Fruit fly (Drosophila melanogaster) whole organism, embryonic: Measurements from ENCODE around the gene Pdhb.
A peak's percentile ranks its signal among the peaks of the same experiment; 100 is the strongest.

ENCODE experiments used
- CG11085 ChIP-seq: fragments of 200-800 bp; sonication (Bioruptor generic); IDR thresholded peaks from 2 replicates; pipeline ENCODE4 v1.3.6; 2022; ENCODE audit warnings: missing biosample characterization, missing genetic modification characterization
- CG11504 ChIP-seq: fragments of 200-800 bp; sonication (Bioruptor generic); optimal IDR thresholded peaks from 3 replicates; lab custom pipeline; 2019; ENCODE audit warnings: missing biosample characterization, mild to moderate bottlenecking, missing genetic modification characterization, moderate library complexity
- CG11696 ChIP-seq: fragments of 200-800 bp; sonication (Bioruptor generic); IDR thresholded peaks from 2 replicates; pipeline ENCODE4 v1.3.6; 2022; ENCODE audit warnings: missing biosample characterization, missing genetic modification characterization
- CG11723 ChIP-seq: fragments of 200-800 bp; sonication (Bioruptor generic); optimal IDR thresholded peaks from 2 replicates; lab custom pipeline; 2017; ENCODE audit warnings: missing biosample characterization, mild to moderate bottlenecking, missing genetic modification characterization
- CG18599 ChIP-seq: fragments of 200-800 bp; sonication (Bioruptor generic); optimal IDR thresholded peaks from 3 replicates; lab custom pipeline; 2017; ENCODE audit warnings: missing biosample characterization, missing genetic modification characterization, mild to moderate bottlenecking, moderate library complexity, missing genetic modification reagents
- CG34376 ChIP-seq: fragments of 200-800 bp; sonication (Bioruptor generic); optimal IDR thresholded peaks from 2 replicates; lab custom pipeline; 2018; ENCODE audit warnings: missing biosample characterization, mild to moderate bottlenecking, missing genetic modification characterization
- CG4730 ChIP-seq: fragments of 200-800 bp; sonication (Bioruptor generic); IDR thresholded peaks from 2 replicates; pipeline ENCODE4 v1.3.6; 2022; ENCODE audit warnings: missing biosample characterization, missing genetic modification characterization
- GATAe ChIP-seq: fragments of 200-800 bp; sonication (Bioruptor generic); conservative IDR thresholded peaks from 2 replicates; pipeline ENCODE4 v1.3.6; 2022; ENCODE audit warnings: missing biosample characterization, missing genetic modification characterization
- Hr78 ChIP-seq, 2 experiments: fragments of 200-800 bp in 1 of 2; fragments of >200 bp in 1 of 2; sonication (Bioruptor generic) in 1 of 2; optimal IDR thresholded peaks; 2 replicates each; lab custom pipeline; 2017 to 2019; ENCODE audit warnings: missing biosample characterization in 2 of 2, missing genetic modification characterization in 2 of 2, mild to moderate bottlenecking in 1 of 2, moderate library complexity in 1 of 2
- Nf-YC ChIP-seq: fragments of 200-800 bp; optimal IDR thresholded peaks from 3 replicates; lab custom pipeline; 2019; ENCODE audit warnings: missing biosample characterization, mild to moderate bottlenecking, missing genetic modification characterization, moderate library complexity
- Sin3A ChIP-seq: fragments of >200 bp; optimal IDR thresholded peaks from 2 replicates; lab custom pipeline; 2018
- chinmo ChIP-seq: fragments of 200-800 bp; sonication (Bioruptor generic); IDR thresholded peaks from 4 replicates; pipeline ENCODE4 v1.3.6; 2022; ENCODE audit warnings: missing biosample characterization, missing genetic modification characterization; ENCODE audit not compliant: partially characterized antibody
- cwo ChIP-seq: fragments of 200-800 bp; sonication (Bioruptor generic); optimal IDR thresholded peaks from 3 replicates; lab custom pipeline; 2017; ENCODE audit warnings: missing biosample characterization, missing genetic modification characterization, mild to moderate bottlenecking, moderate library complexity, missing genetic modification reagents
- ewg ChIP-seq: fragments of 200-800 bp; sonication (Bioruptor generic); optimal IDR thresholded peaks from 3 replicates; lab custom pipeline; 2017; ENCODE audit warnings: mild to moderate bottlenecking, missing biosample characterization, missing genetic modification reagents, missing genetic modification characterization
- exex ChIP-seq: fragments of 200-800 bp; sonication (Bioruptor generic); optimal IDR thresholded peaks from 4 replicates; lab custom pipeline; 2018; ENCODE audit warnings: missing biosample characterization, mild to moderate bottlenecking, missing genetic modification characterization, moderate library complexity
- grn ChIP-seq: fragments of 200-800 bp; sonication (Bioruptor generic); optimal IDR thresholded peaks from 3 replicates; lab custom pipeline; 2017; ENCODE audit warnings: missing biosample characterization, missing genetic modification characterization
- lab ChIP-seq: fragments of 200-800 bp; sonication (Bioruptor generic); optimal IDR thresholded peaks from 3 replicates; lab custom pipeline; 2017; ENCODE audit warnings: missing biosample characterization, missing genetic modification characterization, mild to moderate bottlenecking, moderate library complexity, missing genetic modification reagents
- mirr ChIP-seq: fragments of 200-800 bp; sonication (Bioruptor generic); optimal IDR thresholded peaks from 3 replicates; lab custom pipeline; 2018; ENCODE audit warnings: missing biosample characterization, mild to moderate bottlenecking, missing genetic modification characterization
- nom ChIP-seq: fragments of 200-800 bp; sonication (Bioruptor generic); optimal IDR thresholded peaks from 2 replicates; lab custom pipeline; 2017; ENCODE audit warnings: missing biosample characterization, missing genetic modification characterization, mild to moderate bottlenecking, moderate library complexity, missing genetic modification reagents
- pan ChIP-seq, 4 experiments: fragments of >200 bp in 3 of 4; fragments of 200-800 bp in 1 of 4; sonication (Bioruptor generic) in 1 of 4; optimal IDR thresholded peaks in 3 of 4; IDR thresholded peaks in 1 of 4; 2 replicates each; pipeline versions ENCODE4 v1.3.6 to Lab custom; 2017 to 2022; ENCODE audit warnings: missing biosample characterization in 2 of 4, missing genetic modification characterization in 2 of 4, mixed read lengths in 1 of 4
- psq ChIP-seq: fragments of 200-800 bp; sonication (Bioruptor generic); optimal IDR thresholded peaks from 2 replicates; lab custom pipeline; 2017; ENCODE audit warnings: missing biosample characterization, missing genetic modification characterization
- sd ChIP-seq: fragments of 200-800 bp; sonication (Bioruptor generic); optimal IDR thresholded peaks from 3 replicates; lab custom pipeline; 2018; ENCODE audit warnings: missing biosample characterization, mild to moderate bottlenecking, missing genetic modification characterization, moderate library complexity
- sens ChIP-seq: fragments of 200-800 bp; sonication (Bioruptor generic); peaks from one replicate; lab custom pipeline; 2016; ENCODE audit warnings: missing biosample characterization, missing genetic modification characterization
- sima ChIP-seq: fragments of 200-800 bp; sonication (Bioruptor generic); optimal IDR thresholded peaks from 2 replicates; lab custom pipeline; 2016; ENCODE audit warnings: missing biosample characterization, missing genetic modification characterization
- sug ChIP-seq: fragments of 200-800 bp; optimal IDR thresholded peaks from 2 replicates; lab custom pipeline; 2019; ENCODE audit warnings: missing biosample characterization, mild to moderate bottlenecking, missing genetic modification characterization, moderate library complexity
- tap ChIP-seq: fragments of 200-800 bp; optimal IDR thresholded peaks from 3 replicates; lab custom pipeline; 2019; ENCODE audit warnings: missing biosample characterization, mild to moderate bottlenecking, missing genetic modification characterization, moderate library complexity
- vvl ChIP-seq: fragments of 200-800 bp; sonication (Bioruptor generic); IDR thresholded peaks from 2 replicates; pipeline ENCODE4 v1.3.6; 2022; ENCODE audit warnings: missing biosample characterization, missing genetic modification characterization
- zen2 ChIP-seq: fragments of 200-800 bp; sonication (Bioruptor generic); IDR thresholded peaks from 3 replicates; pipeline ENCODE4 v1.3.6; 2022; ENCODE audit warnings: missing biosample characterization, missing genetic modification characterization; ENCODE audit not compliant: partially characterized antibody

The Pdhb gene

DNA sequence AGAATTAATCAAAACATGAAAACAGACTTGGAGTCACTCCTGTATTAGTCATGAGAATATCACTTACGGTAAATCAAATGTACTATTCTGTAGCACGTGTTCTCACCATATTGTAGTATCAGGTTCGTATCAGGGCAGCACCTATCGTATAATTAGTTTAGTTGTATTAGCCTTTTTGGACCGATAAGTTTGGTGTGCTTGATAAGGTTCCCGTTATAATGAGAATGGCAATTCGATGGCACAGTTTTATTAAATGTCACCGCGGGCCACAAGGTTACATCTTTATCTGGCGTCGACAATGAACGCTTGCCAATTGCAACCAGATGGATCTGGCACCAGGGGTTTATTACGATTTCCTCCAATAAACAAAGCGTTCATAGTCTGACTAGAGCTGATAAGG, 45.9 kb downstream of the Pdhb start:
- TF ChIP-seq chinmo (0 out of 4 replicates have a peak, but pooled peaks have one; percentile 8), cwo (GFP tag; lab: Kevin White, UChicago) (peak; percentile 95), CG11723 (GFP tag; lab: Kevin White, UChicago) (no peak), Hr78 (GFP tag; optimal IDR thresholded peaks at IDR 0.05; lab: Kevin White, UChicago) (no peak), mirr (GFP tag; lab: Kevin White, UChicago) (peak; percentile 92), sd (peak; percentile 33), CG11085 (no peak), GATAe (GFP tag; lab: Robert Waterston, UW) (peak; percentile 35; the same call in 1 of the 2 replicates), Sin3A (lab: Kevin White, UChicago) (no peak), CG34376 (GFP tag; lab: Kevin White, UChicago) (peak; percentile 81), ewg (GFP tag; lab: Kevin White, UChicago) (no peak), sug (peak; percentile 83), exex (peak; percentile 92), grn (GFP tag; lab: Kevin White, UChicago) (peak; percentile 56), CG4730 (GFP tag; lab: Robert Waterston, UW) (no peak)
- TF ChIP-seq, all 482 proteins: peak for 9

DNA sequence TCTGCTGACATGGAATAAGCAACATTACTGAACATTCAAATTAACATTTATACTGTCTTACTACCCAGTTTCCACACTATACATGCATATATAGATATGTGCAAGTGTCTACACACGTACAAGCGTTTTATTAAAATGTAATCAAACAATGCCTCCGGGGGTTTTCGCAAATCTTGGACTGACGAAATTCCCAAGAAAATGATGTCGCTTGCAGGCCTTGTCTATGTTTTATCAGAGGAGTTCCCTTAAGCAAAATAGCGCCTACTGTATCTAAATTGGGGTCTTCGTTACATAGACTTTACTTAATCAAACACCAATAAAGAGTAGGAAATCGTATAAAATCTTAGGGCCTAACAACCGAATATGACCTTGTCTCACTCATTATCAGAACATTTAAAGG, 46.7 kb downstream of the Pdhb start:
- TF ChIP-seq sens (GFP tag; lab: Kevin White, UChicago) (peak; percentile 7), sima (GFP tag; lab: Kevin White, UChicago) (no peak), vvl (GFP tag; lab: Robert Waterston, UW) (0 out of 2 replicates have a peak, but pooled peaks have one; percentile 23), CG11504 (no peak), zen2 (GFP tag; lab: Robert Waterston, UW) (no peak)

DNA sequence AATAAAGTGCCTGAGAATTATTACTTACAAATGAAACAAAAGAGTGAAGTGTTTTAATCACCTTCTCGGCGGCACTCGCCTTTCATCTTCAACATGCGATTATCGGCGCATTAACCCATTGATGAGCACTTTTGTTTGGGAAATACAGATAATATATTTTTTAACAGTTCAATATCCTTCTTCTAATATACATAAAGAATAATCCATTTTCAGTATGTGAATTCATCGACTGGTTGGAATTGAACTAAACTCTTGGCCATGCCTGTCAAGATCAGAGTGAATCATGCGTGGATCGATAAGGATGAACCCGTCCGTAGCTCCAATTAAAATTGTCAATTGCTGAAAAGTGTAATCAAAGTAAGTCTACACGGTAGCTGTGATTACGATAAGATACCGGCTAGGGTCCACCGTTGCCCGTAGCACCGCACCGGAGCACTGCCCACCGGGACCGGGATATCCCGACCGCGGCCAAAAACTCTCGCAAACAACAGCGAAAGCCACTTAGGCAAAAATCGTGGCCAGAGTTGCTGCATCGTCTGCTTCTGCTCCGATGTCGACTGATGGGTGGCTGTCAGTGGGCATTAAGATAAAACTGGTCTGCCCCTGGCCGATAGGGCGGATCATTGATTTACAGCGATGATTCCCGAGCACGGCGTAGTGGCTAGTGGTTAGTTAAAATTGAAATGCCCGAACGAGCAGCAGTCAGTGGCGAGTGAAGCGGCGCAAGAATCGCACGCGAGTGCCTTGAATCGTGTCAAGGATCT, 52.2 kb downstream of the Pdhb start, which contains the start of gene CG11898:
CG11898 (plus strand) TSS at position 714 of the 764 bp plus-strand sequence.
- TF ChIP-seq psq (no peak), nom (GFP tag; lab: Kevin White, UChicago) (no peak), CG18599 (peak; percentile 36), mirr (GFP tag; lab: Kevin White, UChicago) (peak; percentile 36), Nf-YC (tag; lab: Kevin White, UChicago) (no peak), exex (peak; percentile 84), pan (optimal IDR thresholded peaks at IDR 0.05; lab: Kevin White, UChicago) (no peak), pan (GFP tag; optimal IDR thresholded peaks at IDR 0.05 in 1 of 2, IDR thresholded peaks at IDR 0.05 in 1 of 2) (peak in 1 of 2 experiments; percentile 26), grn (GFP tag; lab: Kevin White, UChicago) (peak; percentile 60), tap (tag; lab: Kevin White, UChicago) (no peak), lab (GFP tag; lab: Kevin White, UChicago) (no peak), CG11696 (peak; percentile 56)
